Fruit fly (Drosophila melanogaster) whole organism, embryonic: ENCODE data around the gene CG9986.

ENCODE experiments used
- Abd-B ChIP-seq: fragments of 200-800 bp; sonication (Bioruptor generic); optimal IDR thresholded peaks from 2 replicates; lab custom pipeline; 2018; ENCODE audit warnings: missing biosample characterization, mild to moderate bottlenecking, missing genetic modification characterization, moderate library complexity
- Bgb ChIP-seq: fragments of 200-800 bp; sonication (Bioruptor generic); IDR thresholded peaks from 2 replicates; pipeline ENCODE4 v1.3.6; 2022; ENCODE audit warnings: missing biosample characterization, missing genetic modification characterization; ENCODE audit not compliant: partially characterized antibody
- CG10267 ChIP-seq: fragments of 200-800 bp; sonication (Bioruptor generic); optimal IDR thresholded peaks from 2 replicates; lab custom pipeline; 2018; ENCODE audit warnings: missing biosample characterization, mild to moderate bottlenecking, missing genetic modification characterization, moderate library complexity
- CG10431 ChIP-seq: fragments of 200-800 bp; sonication (Bioruptor generic); optimal IDR thresholded peaks from 3 replicates; lab custom pipeline; 2018; ENCODE audit warnings: missing biosample characterization, mild to moderate bottlenecking, missing genetic modification characterization
- CG10543 ChIP-seq: fragments of 200-800 bp; sonication (Bioruptor generic); optimal IDR thresholded peaks from 3 replicates; lab custom pipeline; 2017; ENCODE audit warnings: missing biosample characterization, mild to moderate bottlenecking, missing genetic modification characterization, moderate library complexity
- CG11723 ChIP-seq: fragments of 200-800 bp; sonication (Bioruptor generic); optimal IDR thresholded peaks from 2 replicates; lab custom pipeline; 2017; ENCODE audit warnings: missing biosample characterization, mild to moderate bottlenecking, missing genetic modification characterization
- CG12104 ChIP-seq: fragments of 200-800 bp; sonication (Bioruptor generic); optimal IDR thresholded peaks from 3 replicates; lab custom pipeline; 2016; ENCODE audit warnings: missing biosample characterization, missing genetic modification characterization
- CG14441 ChIP-seq: fragments of 200-800 bp; sonication (Bioruptor generic); IDR thresholded peaks from 2 replicates; pipeline ENCODE4 v1.3.6; 2022; ENCODE audit warnings: missing biosample characterization, missing genetic modification characterization
- CG14710 ChIP-seq: fragments of 200-800 bp; sonication (Bioruptor generic); optimal IDR thresholded peaks from 3 replicates; lab custom pipeline; 2019; ENCODE audit warnings: missing biosample characterization, mild to moderate bottlenecking, missing genetic modification characterization, moderate library complexity
- CG15514 ChIP-seq: fragments of 200-800 bp; sonication (Bioruptor generic); optimal IDR thresholded peaks from 3 replicates; lab custom pipeline; 2017; ENCODE audit warnings: missing biosample characterization, missing genetic modification characterization, mild to moderate bottlenecking, moderate library complexity, missing genetic modification reagents
- CG17186 ChIP-seq: fragments of 200-800 bp; sonication (Bioruptor generic); optimal IDR thresholded peaks from 3 replicates; lab custom pipeline; 2017; ENCODE audit warnings: missing biosample characterization, missing genetic modification reagents, missing genetic modification characterization
- CG17385 ChIP-seq: fragments of 200-800 bp; sonication (Bioruptor generic); optimal IDR thresholded peaks from 3 replicates; lab custom pipeline; 2018; ENCODE audit warnings: missing biosample characterization, mild to moderate bottlenecking, missing genetic modification characterization
- CG17568 ChIP-seq: fragments of 200-800 bp; sonication (Bioruptor generic); optimal IDR thresholded peaks from 2 replicates; lab custom pipeline; 2018; ENCODE audit warnings: missing biosample characterization, mild to moderate bottlenecking, missing genetic modification characterization, moderate library complexity
- CG17802 ChIP-seq: fragments of 200-800 bp; sonication (Bioruptor generic); optimal IDR thresholded peaks from 2 replicates; lab custom pipeline; 2018; ENCODE audit warnings: missing biosample characterization, mild to moderate bottlenecking, missing genetic modification characterization, moderate library complexity
- CG2875 ChIP-seq: fragments of 200-800 bp; sonication (Bioruptor generic); optimal IDR thresholded peaks from 2 replicates; lab custom pipeline; 2017; ENCODE audit warnings: missing biosample characterization, mild to moderate bottlenecking, missing genetic modification characterization, missing genetic modification reagents
- CG30020 ChIP-seq: fragments of 200-800 bp; optimal IDR thresholded peaks from 2 replicates; lab custom pipeline; 2019; ENCODE audit warnings: missing biosample characterization, mild to moderate bottlenecking, missing genetic modification characterization, moderate library complexity
- CG31365 ChIP-seq: fragments of 200-800 bp; sonication (Bioruptor generic); optimal IDR thresholded peaks from 2 replicates; lab custom pipeline; 2018; ENCODE audit warnings: missing biosample characterization, mild to moderate bottlenecking, missing genetic modification characterization
- CG4282 ChIP-seq: fragments of 200-800 bp; sonication (Bioruptor generic); optimal IDR thresholded peaks from 2 replicates; lab custom pipeline; 2016; ENCODE audit warnings: missing biosample characterization, missing genetic modification characterization
- CG4707 ChIP-seq: fragments of 200-800 bp; sonication (Bioruptor generic); optimal IDR thresholded peaks from 2 replicates; lab custom pipeline; 2018; ENCODE audit warnings: missing biosample characterization, mild to moderate bottlenecking, missing genetic modification characterization, moderate library complexity
- CG6254 ChIP-seq: fragments of 200-800 bp; sonication (Bioruptor generic); optimal IDR thresholded peaks from 3 replicates; lab custom pipeline; 2017; ENCODE audit warnings: mild to moderate bottlenecking, missing biosample characterization, missing genetic modification reagents, missing genetic modification characterization
- CG7271 ChIP-seq: fragments of 200-800 bp; sonication (Bioruptor generic); optimal IDR thresholded peaks from 2 replicates; lab custom pipeline; 2018; ENCODE audit warnings: missing biosample characterization, mild to moderate bottlenecking, missing genetic modification characterization, moderate library complexity
- CG7357 ChIP-seq: fragments of 200-800 bp; sonication (Bioruptor generic); IDR thresholded peaks from 3 replicates; pipeline ENCODE4 v1.3.6; 2022; ENCODE audit warnings: missing biosample characterization, missing genetic modification characterization
- CG8478 ChIP-seq: fragments of >200 bp; optimal IDR thresholded peaks from 2 replicates; lab custom pipeline; 2018
- D ChIP-seq, 2 experiments: fragments of 200-800 bp in 1 of 2; fragments of >200 bp in 1 of 2; sonication (Bioruptor generic) in 1 of 2; optimal IDR thresholded peaks; 2 replicates in 1 of 2; 3 replicates in 1 of 2; lab custom pipeline; 2017; ENCODE audit warnings: mild to moderate bottlenecking in 1 of 2, missing biosample characterization in 1 of 2, missing genetic modification characterization in 1 of 2, missing genetic modification reagents in 1 of 2
- Doc2 ChIP-seq: fragments of 200-800 bp; sonication (Bioruptor generic); IDR thresholded peaks from 2 replicates; pipeline ENCODE4 v1.3.6; 2022; ENCODE audit warnings: missing biosample characterization, missing genetic modification characterization
- E2f1 ChIP-seq: fragments of 200-800 bp; sonication (Bioruptor generic); IDR thresholded peaks from 2 replicates; pipeline ENCODE4 v1.3.6; 2022; ENCODE audit warnings: missing biosample characterization, missing genetic modification characterization
- GATAe ChIP-seq: fragments of 200-800 bp; sonication (Bioruptor generic); conservative IDR thresholded peaks from 2 replicates; pipeline ENCODE4 v1.3.6; 2022; ENCODE audit warnings: missing biosample characterization, missing genetic modification characterization
- HLH54F ChIP-seq: fragments of 200-800 bp; sonication (Bioruptor generic); optimal IDR thresholded peaks from 3 replicates; lab custom pipeline; 2016; ENCODE audit warnings: missing biosample characterization, missing genetic modification characterization
- HLHmδ ChIP-seq: fragments of 200-800 bp; sonication (Bioruptor generic); optimal IDR thresholded peaks from 2 replicates; lab custom pipeline; 2018; ENCODE audit warnings: missing biosample characterization, mild to moderate bottlenecking, missing genetic modification characterization, moderate library complexity
- HmgZ ChIP-seq: fragments of 200-800 bp; sonication (Bioruptor generic); optimal IDR thresholded peaks from 2 replicates; lab custom pipeline; 2018; ENCODE audit warnings: missing biosample characterization, mild to moderate bottlenecking, missing genetic modification characterization
- Hr51 ChIP-seq, 2 experiments: fragments of 200-800 bp; sonication (Bioruptor generic); optimal IDR thresholded peaks; 2 replicates in 1 of 2; 3 replicates in 1 of 2; lab custom pipeline; 2016 to 2018; ENCODE audit warnings: missing biosample characterization in 2 of 2, missing genetic modification characterization in 2 of 2, mild to moderate bottlenecking in 1 of 2, moderate library complexity in 1 of 2
- Med ChIP-seq: fragments of 200-800 bp; sonication (Bioruptor generic); peaks from one replicate; lab custom pipeline; 2016; ENCODE audit warnings: missing biosample characterization, missing genetic modification characterization, mild to moderate bottlenecking, inconsistent platforms, moderate library complexity
- Myb ChIP-seq: fragments of 200-800 bp; sonication (Bioruptor generic); optimal IDR thresholded peaks from 2 replicates; lab custom pipeline; 2016; ENCODE audit warnings: missing biosample characterization, missing genetic modification characterization
- NC2β ChIP-seq: fragments of 200-800 bp; sonication (Bioruptor generic); optimal IDR thresholded peaks from 2 replicates; lab custom pipeline; 2016; ENCODE audit warnings: missing biosample characterization, missing genetic modification characterization
- Nf-YC ChIP-seq: fragments of 200-800 bp; optimal IDR thresholded peaks from 3 replicates; lab custom pipeline; 2019; ENCODE audit warnings: missing biosample characterization, mild to moderate bottlenecking, missing genetic modification characterization, moderate library complexity
- Pdp1 ChIP-seq, 2 experiments: fragments of 200-800 bp; sonication (Bioruptor generic); optimal IDR thresholded peaks; 3 replicates each; lab custom pipeline; 2016; ENCODE audit warnings: missing biosample characterization in 2 of 2, missing genetic modification characterization in 2 of 2, mild to moderate bottlenecking in 1 of 2, moderate library complexity in 1 of 2
- Rfx ChIP-seq: fragments of 200-800 bp; sonication (Bioruptor generic); IDR thresholded peaks from 2 replicates; pipeline ENCODE4 v1.3.6; 2022; ENCODE audit warnings: missing biosample characterization, missing genetic modification characterization
- Scr ChIP-seq: fragments of 200-800 bp; sonication (Bioruptor generic); IDR thresholded peaks from 2 replicates; pipeline ENCODE4 v1.3.6; 2022; ENCODE audit warnings: missing biosample characterization, missing genetic modification characterization; ENCODE audit not compliant: partially characterized antibody
- Side ChIP-seq: fragments of 200-800 bp; sonication (Bioruptor generic); optimal IDR thresholded peaks from 2 replicates; lab custom pipeline; 2016; ENCODE audit warnings: missing biosample characterization, missing genetic modification characterization
- disco-r ChIP-seq: fragments of 200-800 bp; sonication (Bioruptor generic); optimal IDR thresholded peaks from 2 replicates; lab custom pipeline; 2016; ENCODE audit warnings: missing biosample characterization, missing genetic modification characterization
- eve ChIP-seq, 2 experiments: fragments of >200 bp; optimal IDR thresholded peaks; 2 replicates each; lab custom pipeline; 2017; ENCODE audit warnings: missing biosample characterization in 2 of 2, missing genetic modification characterization in 2 of 2
- gfzf ChIP-seq: fragments of 200-800 bp; sonication (Bioruptor generic); optimal IDR thresholded peaks from 2 replicates; lab custom pipeline; 2016; ENCODE audit warnings: missing biosample characterization, mild to moderate bottlenecking, missing genetic modification characterization, moderate library complexity
- lab ChIP-seq: fragments of 200-800 bp; sonication (Bioruptor generic); optimal IDR thresholded peaks from 3 replicates; lab custom pipeline; 2017; ENCODE audit warnings: missing biosample characterization, missing genetic modification characterization, mild to moderate bottlenecking, moderate library complexity, missing genetic modification reagents
- pzg ChIP-seq: fragments of 200-800 bp; sonication (Bioruptor generic); optimal IDR thresholded peaks from 3 replicates; lab custom pipeline; 2018; ENCODE audit warnings: missing biosample characterization, mild to moderate bottlenecking, missing genetic modification characterization, moderate library complexity
- seq ChIP-seq: fragments of 200-800 bp; sonication (Bioruptor generic); IDR thresholded peaks from 2 replicates; pipeline ENCODE4 v1.3.6; 2022; ENCODE audit warnings: missing biosample characterization, missing genetic modification characterization
- sr ChIP-seq: fragments of 200-800 bp; sonication (Bioruptor generic); IDR thresholded peaks from 3 replicates; pipeline ENCODE4 v1.3.6; 2022; ENCODE audit warnings: missing biosample characterization, missing genetic modification characterization

Gene CG9986

dm6 chr3R:28634981-28635930 lies 29.4 kb downstream of the CG9986 start, which contains the start of gene CG10011 (continued):
- TF ChIP-seq Pdp1 (GFP tag; optimal IDR thresholded peaks at IDR 0.05; lab: Kevin White, UChicago) (peak in 1 of 2 experiments; percentile 16), CG7357 (GFP tag; lab: Robert Waterston, UW) (peak; percentile 96), gfzf (GFP tag; lab: Kevin White, UChicago) (peak; percentile 96), CG17385 (peak; percentile 53), CG30020 (peak; percentile 10), HmgZ (tag; lab: Kevin White, UChicago) (peak; percentile 49), CG17186 (peak; percentile 85), GATAe (GFP tag; lab: Robert Waterston, UW) (peak; percentile 42; the same call in 1 of the 2 replicates), CG14710 (tag; lab: Kevin White, UChicago) (peak; percentile 37), CG17802 (peak; percentile 60), Doc2 (GFP tag; lab: Robert Waterston, UW) (no peak), Rfx (GFP tag; lab: Robert Waterston, UW) (peak; percentile 28; the same call in 1 of the 2 replicates), Hr51 (GFP tag; optimal IDR thresholded peaks at IDR 0.05; lab: Kevin White, UChicago) (no peak), CG15514 (peak; percentile 13), CG12104 (no peak), CG7271 (tag; lab: Kevin White, UChicago) (peak; percentile 6), CG2875 (GFP tag; lab: Kevin White, UChicago) (peak; percentile 34), pzg (peak; percentile 72), CG10267 (tag; lab: Kevin White, UChicago) (peak; percentile 16), CG8478 (lab: Kevin White, UChicago) (peak; percentile 86), Scr (GFP tag; lab: Robert Waterston, UW) (peak; percentile 27; the same call in 1 of the 2 replicates), CG10431 (no peak), E2f1 (no peak), Med (GFP tag; lab: Kevin White, UChicago) (peak; percentile 82), Abd-B (GFP tag; lab: Kevin White, UChicago) (peak; percentile 31), eve (GFP tag; optimal IDR thresholded peaks at IDR 0.05; lab: Kevin White, UChicago) (no peak), D (optimal IDR thresholded peaks at IDR 0.05; lab: Kevin White, UChicago) (peak; percentile 38), D (GFP tag; optimal IDR thresholded peaks at IDR 0.05; lab: Kevin White, UChicago) (no peak), CG31365 (tag; lab: Kevin White, UChicago) (peak; percentile 91), NC2β (GFP tag; lab: Kevin White, UChicago) (peak; percentile 36), Myb (GFP tag; lab: Kevin White, UChicago) (peak; percentile 11), Bgb (GFP tag; lab: Robert Waterston, UW) (peak; percentile 55), seq (GFP tag; lab: Robert Waterston, UW) (no peak), CG6254 (GFP tag; lab: Kevin White, UChicago) (peak; percentile 61), HLHmδ (GFP tag; lab: Kevin White, UChicago) (peak; percentile 19), lab (GFP tag; lab: Kevin White, UChicago) (no peak), HLH54F (GFP tag; lab: Kevin White, UChicago) (no peak), CG17568 (no peak), CG4707 (GFP tag; lab: Kevin White, UChicago) (no peak), CG4282 (GFP tag; lab: Kevin White, UChicago) (peak; percentile 44), CG10543 (no peak), sr (GFP tag; lab: Robert Waterston, UW) (0 out of 3 replicates have a peak, but pooled peaks have one; percentile 22), disco-r (GFP tag; lab: Kevin White, UChicago) (no peak), CG14441 (GFP tag; lab: Robert Waterston, UW) (no peak), CG11723 (GFP tag; lab: Kevin White, UChicago) (no peak), Nf-YC (tag; lab: Kevin White, UChicago) (no peak), Side (GFP tag; lab: Kevin White, UChicago) (no peak)
